Worm (Caenorhabditis elegans): ENCODE results near the gene nspe-3.
A peak's percentile ranks its signal among the peaks of the same experiment; 100 is the strongest.

Gene nspe-3

DNA sequence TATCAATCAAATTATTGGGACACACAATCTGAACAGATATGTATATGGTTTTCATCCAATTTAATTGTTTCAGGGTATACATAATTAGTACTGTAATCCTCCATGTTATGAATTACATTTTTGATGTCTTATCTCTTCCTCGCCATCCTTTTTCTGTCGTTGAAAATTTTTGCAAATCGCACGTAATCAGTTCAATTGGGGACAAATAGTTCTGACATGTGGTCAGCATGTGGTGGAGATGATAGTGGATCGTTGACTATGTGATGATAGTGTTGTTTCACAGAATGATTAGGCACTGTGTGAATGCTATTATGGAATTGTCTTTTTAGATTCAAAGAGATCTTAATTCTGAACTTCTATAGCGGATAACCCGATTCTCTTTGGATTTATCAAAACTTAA is 2.3 kb upstream of the nspe-3 start:
- peak; percentile 80 for TF ChIP-seq nhr-20 (tag; optimal IDR thresholded peaks at IDR 0.05)
- no peak for TF ChIP-seq sptf-1 (tag; optimal IDR thresholded peaks at IDR 0.05)
- TF ChIP-seq blmp-1 (tag; optimal IDR thresholded peaks at IDR 0.05) = peak; percentile 50
- no peak for TF ChIP-seq irx-1 (tag; optimal IDR thresholded peaks at IDR 0.05)
- TF ChIP-seq zag-1 (tag; optimal IDR thresholded peaks at IDR 0.05) = no peak
- TF ChIP-seq mdl-1 (tag; optimal IDR thresholded peaks at IDR 0.05) = peak in 1 of 2 experiments; percentile 42
- TF ChIP-seq hpl-2 (GFP tag; optimal IDR thresholded peaks at IDR 0.05) = no peak
- no peak for TF ChIP-seq egl-27 (tag; optimal IDR thresholded peaks at IDR 0.05)
- TF ChIP-seq tlp-1 (tag; optimal IDR thresholded peaks at IDR 0.05) = no peak
- TF ChIP-seq nhr-19 (GFP tag; conservative IDR thresholded peaks at IDR 0.05) = 0 out of 2 replicates have a peak, but pooled peaks have one; percentile 23
- TF ChIP-seq nhr-11 (tag; optimal IDR thresholded peaks at IDR 0.05) = no peak
- no peak for TF ChIP-seq sox-4 (tag; optimal IDR thresholded peaks at IDR 0.05)
- TF ChIP-seq lin-39 (tag; optimal IDR thresholded peaks at IDR 0.05) = no peak
- TF ChIP-seq efl-3 (GFP tag; optimal IDR thresholded peaks at IDR 0.05) = no peak
- no peak for TF ChIP-seq unc-98 (GFP tag; IDR thresholded peaks at IDR 0.05)
- no peak for TF ChIP-seq zip-4 (GFP tag; optimal IDR thresholded peaks at IDR 0.05)
- TF ChIP-seq nhr-47 (tag; optimal IDR thresholded peaks at IDR 0.05) = peak; percentile 32
- TF ChIP-seq nhr-84 (tag; optimal IDR thresholded peaks at IDR 0.05) = no peak
- no peak for TF ChIP-seq lin-13 (GFP tag; optimal IDR thresholded peaks at IDR 0.05)
- TF ChIP-seq mef-2 (tag; optimal IDR thresholded peaks at IDR 0.05) = no peak
- TF ChIP-seq skn-1 (tag; optimal IDR thresholded peaks at IDR 0.05) = no peak
- peak in 1 of 2 experiments; percentile 36 for TF ChIP-seq lin-35 (GFP tag; optimal IDR thresholded peaks at IDR 0.05)
- TF ChIP-seq nhr-90 (tag; optimal IDR thresholded peaks at IDR 0.05; ENCODE audit: poor library complexity) = peak; percentile 31
- no peak for TF ChIP-seq nhr-237 (tag; optimal IDR thresholded peaks at IDR 0.05)
- TF ChIP-seq isw-1 (GFP tag; IDR thresholded peaks at IDR 0.05) = no peak
- peak; percentile 78 for TF ChIP-seq nhr-85 (tag)
- no peak for TF ChIP-seq lir-3 (tag; optimal IDR thresholded peaks at IDR 0.05; ENCODE audit: poor library complexity)
- TF ChIP-seq efl-1 (optimal IDR thresholded peaks at IDR 0.05) = no peak
- TF ChIP-seq efl-1 (GFP tag; optimal IDR thresholded peaks at IDR 0.05 in 1 of 2) = peak in 1 of 2 experiments; percentile 33
- no peak for TF ChIP-seq nhr-71 (tag; optimal IDR thresholded peaks at IDR 0.05)
- no peak for TF ChIP-seq swsn-7 (tag; optimal IDR thresholded peaks at IDR 0.05)
- peak; percentile 32 for TF ChIP-seq snu-23 (GFP tag; optimal IDR thresholded peaks at IDR 0.05)
- TF ChIP-seq elt-3 (tag; optimal IDR thresholded peaks at IDR 0.05) = peak in 5 of 6 experiments; percentile 2 to 88 (median 44)
- no peak for TF ChIP-seq C16A3.4 (tag; optimal IDR thresholded peaks at IDR 0.05)
- no peak for TF ChIP-seq hlh-17 (GFP tag; optimal IDR thresholded peaks at IDR 0.05; ENCODE audit: borderline replicate concordance)
- no peak for TF ChIP-seq pag-3 (tag; optimal IDR thresholded peaks at IDR 0.05; ENCODE audit: borderline replicate concordance, insufficient read depth)
- TF ChIP-seq hlh-4 (tag; optimal IDR thresholded peaks at IDR 0.05) = no peak
- peak; percentile 36 for TF ChIP-seq lin-14 (GFP tag; optimal IDR thresholded peaks at IDR 0.05)
- peak; percentile 21 for TF ChIP-seq tbx-2 (tag; optimal IDR thresholded peaks at IDR 0.05)
- no peak for TF ChIP-seq ceh-82 (tag; optimal IDR thresholded peaks at IDR 0.05)
- no peak for TF ChIP-seq mab-9 (GFP tag; IDR thresholded peaks at IDR 0.05)

DNA sequence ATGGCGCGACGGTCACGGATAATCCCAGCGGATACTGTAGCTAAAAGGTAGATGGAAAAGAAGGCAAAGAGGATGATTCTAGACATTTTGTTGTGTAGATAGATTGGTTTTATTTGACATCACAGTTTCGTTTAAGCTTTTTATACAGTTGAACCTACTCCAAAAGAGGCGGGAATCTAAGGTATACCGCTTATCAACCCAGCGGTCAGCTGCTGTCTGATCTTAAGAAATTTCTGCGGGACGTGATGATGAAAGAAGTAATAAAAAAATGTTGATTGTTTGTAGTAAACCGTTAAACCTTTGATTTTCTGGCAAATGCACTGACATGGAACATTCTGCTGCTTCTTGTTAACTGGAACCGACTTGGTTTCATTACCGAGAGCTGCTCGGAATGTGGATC is 1.6 kb upstream of the nspe-3 start, which contains the start of gene nspe-6:
nspe-6 (minus strand) TSS at position 101 of the 400 bp plus-strand sequence.
- TF ChIP-seq snu-23 (GFP tag; optimal IDR thresholded peaks at IDR 0.05) = no peak
- no peak for TF ChIP-seq ama-1 (optimal IDR thresholded peaks at IDR 0.05)
- TF ChIP-seq nhr-85 (tag) = peak; percentile 47

DNA sequence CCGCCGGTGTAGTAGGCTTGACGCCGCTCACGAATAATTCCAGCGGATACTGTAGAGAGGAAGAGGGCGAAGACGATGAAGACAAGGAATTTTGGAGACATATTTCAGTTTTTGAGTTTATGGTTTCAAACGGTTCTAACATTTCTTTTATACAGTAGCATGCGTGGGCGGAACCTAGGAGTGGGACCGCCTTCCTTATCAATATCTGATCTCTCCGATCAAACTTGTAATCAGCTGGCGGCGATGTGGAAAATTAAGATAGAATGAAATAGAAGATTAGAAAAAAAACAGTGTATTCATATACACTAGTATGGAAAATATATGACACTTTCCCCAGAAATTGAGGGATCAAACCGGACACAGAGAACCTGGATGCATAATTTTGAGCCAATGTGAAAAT is 1.6 kb downstream of the nspe-3 start, which contains the start of gene nspe-2:
nspe-2 (minus strand) TSS at position 101 of the 400 bp plus-strand sequence.
- TF ChIP-seq ces-1 (GFP tag; optimal IDR thresholded peaks at IDR 0.05) (no peak), rnt-1 (tag; optimal IDR thresholded peaks at IDR 0.05) (no peak), ets-5 (GFP tag; IDR thresholded peaks at IDR 0.05) (no peak), zag-1 (tag; optimal IDR thresholded peaks at IDR 0.05) (no peak), unc-98 (GFP tag; IDR thresholded peaks at IDR 0.05) (no peak)
